Worm (Caenorhabditis elegans): ENCODE results near the gene unc-68.

Gene unc-68

DNA sequence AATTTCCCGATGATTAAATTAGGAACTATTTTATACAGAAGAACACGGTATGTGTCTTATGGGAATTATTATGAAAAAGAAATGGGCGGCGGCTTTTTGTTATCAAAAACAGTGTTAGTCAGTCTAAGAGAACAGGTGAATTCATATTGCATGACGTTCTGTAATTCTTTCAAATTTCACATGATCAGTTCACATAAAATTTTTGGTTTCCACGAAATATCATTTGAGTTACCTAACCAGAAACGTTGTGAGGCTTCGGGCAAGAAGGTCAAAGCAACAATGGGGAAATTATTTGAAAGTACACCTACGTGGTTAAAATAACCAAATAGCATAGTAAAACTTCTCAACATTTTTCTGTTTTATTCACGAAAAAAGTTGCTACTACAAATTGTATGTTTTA, 7.0 kb upstream of the unc-68 start, which contains the start of gene Y57E12B.10:
Gene Y57E12B.10 (minus strand): TSS at position 101 of the 400 bp plus-strand sequence.
- no peak for TF ChIP-seq flt-1 (GFP tag; IDR thresholded peaks at IDR 0.05)
- no peak for TF ChIP-seq ztf-23 (GFP tag; IDR thresholded peaks at IDR 0.05)
- no peak for TF ChIP-seq T22C8.4 (GFP tag; IDR thresholded peaks at IDR 0.05)
- TF ChIP-seq med-1 (GFP tag; optimal IDR thresholded peaks at IDR 0.05; ENCODE audit: insufficient read depth): no peak
- no peak for TF ChIP-seq klf-2 (GFP tag; conservative IDR thresholded peaks at IDR 0.05)
- no peak for TF ChIP-seq cog-1 (tag; optimal IDR thresholded peaks at IDR 0.05)
- no peak for TF ChIP-seq ztf-29 (GFP tag; IDR thresholded peaks at IDR 0.05)
- TF ChIP-seq tab-1 (GFP tag; IDR thresholded peaks at IDR 0.05): no peak
- no peak for TF ChIP-seq ref-1 (GFP tag; conservative IDR thresholded peaks at IDR 0.05)

DNA sequence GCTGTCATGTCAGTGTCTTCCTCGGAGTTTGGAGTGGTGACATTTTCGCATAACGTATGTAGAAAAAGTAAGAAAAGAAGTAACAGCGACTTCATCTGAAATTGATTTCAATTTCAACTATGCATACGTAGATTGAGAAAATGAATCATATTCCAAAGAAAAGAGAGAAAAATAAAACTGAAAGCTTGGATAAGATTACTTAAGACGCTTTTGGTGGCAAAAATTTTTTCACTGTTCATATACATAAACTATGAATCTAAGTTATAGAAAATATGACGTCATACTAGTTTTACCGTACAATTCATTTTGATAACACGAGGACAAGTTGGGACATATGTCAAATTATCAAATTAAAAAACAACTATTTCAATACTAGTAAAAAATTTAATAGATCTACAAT, 5.4 kb upstream of the unc-68 start, which contains the start of gene lipl-6:
Gene lipl-6 (minus strand): TSS at position 101 of the 400 bp plus-strand sequence.
- TF ChIP-seq tab-1 (GFP tag; IDR thresholded peaks at IDR 0.05) (no peak), ztf-29 (GFP tag; IDR thresholded peaks at IDR 0.05) (no peak), klf-2 (GFP tag; conservative IDR thresholded peaks at IDR 0.05) (no peak), ref-1 (GFP tag; conservative IDR thresholded peaks at IDR 0.05) (no peak), T22C8.4 (GFP tag; IDR thresholded peaks at IDR 0.05) (no peak), cog-1 (tag; optimal IDR thresholded peaks at IDR 0.05) (no peak), flt-1 (GFP tag; IDR thresholded peaks at IDR 0.05) (no peak), ztf-23 (GFP tag; IDR thresholded peaks at IDR 0.05) (no peak)

- no peak for TF ChIP-seq klf-2 (GFP tag; conservative IDR thresholded peaks at IDR 0.05)
- no peak for TF ChIP-seq T22C8.4 (GFP tag; IDR thresholded peaks at IDR 0.05)
- TF ChIP-seq ref-1 (GFP tag; conservative IDR thresholded peaks at IDR 0.05): no peak
- no peak for TF ChIP-seq cog-1 (tag; optimal IDR thresholded peaks at IDR 0.05)
- TF ChIP-seq ztf-23 (GFP tag; IDR thresholded peaks at IDR 0.05): no peak
- no peak for TF ChIP-seq med-1 (GFP tag; optimal IDR thresholded peaks at IDR 0.05; ENCODE audit: insufficient read depth)
Measured at ce11 chrV:6930284-6930683, 1.4 kb upstream of the unc-68 start.

- no peak for TF ChIP-seq flt-1 (GFP tag; IDR thresholded peaks at IDR 0.05)
- no peak for TF ChIP-seq klf-2 (GFP tag; conservative IDR thresholded peaks at IDR 0.05)
- TF ChIP-seq ztf-23 (GFP tag; IDR thresholded peaks at IDR 0.05): no peak
- TF ChIP-seq tab-1 (GFP tag; IDR thresholded peaks at IDR 0.05): no peak
- no peak for TF ChIP-seq cog-1 (tag; optimal IDR thresholded peaks at IDR 0.05)
- TF ChIP-seq med-1 (GFP tag; optimal IDR thresholded peaks at IDR 0.05; ENCODE audit: insufficient read depth): no peak
- no peak for TF ChIP-seq ref-1 (GFP tag; conservative IDR thresholded peaks at IDR 0.05)
- TF ChIP-seq ztf-29 (GFP tag; IDR thresholded peaks at IDR 0.05): no peak
Measured at ce11 chrV:6926633-6927032, 2.2 kb downstream of the unc-68 start.

ce11 chrV:6919251-6919650, 9.6 kb downstream of the unc-68 start:
- TF ChIP-seq T22C8.4 (GFP tag; IDR thresholded peaks at IDR 0.05) (no peak), ztf-29 (GFP tag; IDR thresholded peaks at IDR 0.05) (no peak), flt-1 (GFP tag; IDR thresholded peaks at IDR 0.05) (no peak), cog-1 (tag; optimal IDR thresholded peaks at IDR 0.05) (no peak), med-1 (GFP tag; optimal IDR thresholded peaks at IDR 0.05; ENCODE audit: insufficient read depth) (no peak)

DNA sequence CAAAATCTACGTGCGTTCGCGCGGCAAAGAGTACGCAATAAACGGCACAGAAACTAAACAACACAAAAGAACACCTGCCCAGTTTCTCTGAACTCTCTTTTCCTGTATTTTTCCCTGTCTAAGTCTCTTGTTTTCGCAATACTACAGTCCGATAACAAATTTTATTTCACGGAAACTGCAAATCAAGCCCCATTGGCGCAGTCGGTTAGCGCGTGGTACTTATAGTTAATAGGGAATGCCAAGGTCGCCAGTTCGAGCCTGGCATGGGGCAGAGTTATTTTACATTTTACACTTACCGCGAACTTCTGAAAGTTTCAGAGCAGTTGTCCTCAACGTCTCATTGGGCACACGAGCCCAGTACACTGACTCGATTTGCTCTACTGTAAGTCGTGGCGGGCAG, 11.6 kb downstream of the unc-68 start:
- TF ChIP-seq flt-1 (GFP tag; IDR thresholded peaks at IDR 0.05) (no peak), ref-1 (GFP tag; conservative IDR thresholded peaks at IDR 0.05) (no peak), med-1 (GFP tag; optimal IDR thresholded peaks at IDR 0.05; ENCODE audit: insufficient read depth) (no peak), klf-2 (GFP tag; conservative IDR thresholded peaks at IDR 0.05) (no peak), ztf-29 (GFP tag; IDR thresholded peaks at IDR 0.05) (no peak), T22C8.4 (GFP tag; IDR thresholded peaks at IDR 0.05) (no peak), tab-1 (GFP tag; IDR thresholded peaks at IDR 0.05) (no peak), cog-1 (tag; optimal IDR thresholded peaks at IDR 0.05) (no peak), ztf-23 (GFP tag; IDR thresholded peaks at IDR 0.05) (no peak)

ce11 chrV:6906435-6906834, 22.4 kb downstream of the unc-68 start:
- no peak for TF ChIP-seq ztf-23 (GFP tag; IDR thresholded peaks at IDR 0.05)

DNA sequence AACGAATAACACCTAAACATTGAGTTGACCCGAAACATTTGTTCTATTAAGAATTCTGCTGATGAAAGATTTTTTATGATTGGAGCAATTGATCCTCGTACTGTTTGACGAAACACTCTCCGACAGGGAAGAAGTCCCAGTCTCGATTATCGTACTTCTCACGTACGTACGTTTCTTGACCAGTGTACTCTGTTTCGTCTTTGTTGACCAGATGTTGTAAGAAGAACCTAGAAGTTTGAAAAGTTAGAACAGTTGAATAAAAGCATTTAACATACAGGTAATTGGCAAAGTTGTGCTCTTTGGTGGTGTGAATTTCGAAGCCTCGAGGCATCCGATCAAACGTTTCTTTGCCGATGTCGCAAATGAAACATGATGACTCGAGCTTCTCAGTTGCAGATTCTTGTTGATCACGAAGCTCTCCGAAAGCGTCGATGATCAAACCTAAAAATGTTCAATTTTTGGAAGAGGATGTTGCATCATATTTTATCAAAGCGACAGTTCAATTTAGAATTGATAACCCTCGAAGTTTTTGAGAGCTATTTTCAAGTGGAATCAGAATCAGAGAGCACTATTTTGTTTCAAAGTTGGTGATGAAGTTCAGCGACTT, 26.8 kb downstream of the unc-68 start:
- TF ChIP-seq cog-1 (tag; optimal IDR thresholded peaks at IDR 0.05): no peak
- TF ChIP-seq ztf-29 (GFP tag; IDR thresholded peaks at IDR 0.05): no peak
- no peak for TF ChIP-seq med-1 (GFP tag; optimal IDR thresholded peaks at IDR 0.05; ENCODE audit: insufficient read depth)
- no peak for TF ChIP-seq flt-1 (GFP tag; IDR thresholded peaks at IDR 0.05)
- TF ChIP-seq T22C8.4 (GFP tag; IDR thresholded peaks at IDR 0.05): no peak
- TF ChIP-seq tab-1 (GFP tag; IDR thresholded peaks at IDR 0.05): no peak
- TF ChIP-seq klf-2 (GFP tag; conservative IDR thresholded peaks at IDR 0.05): no peak
- TF ChIP-seq ztf-23 (GFP tag; IDR thresholded peaks at IDR 0.05): no peak
- TF ChIP-seq ref-1 (GFP tag; conservative IDR thresholded peaks at IDR 0.05): no peak

DNA sequence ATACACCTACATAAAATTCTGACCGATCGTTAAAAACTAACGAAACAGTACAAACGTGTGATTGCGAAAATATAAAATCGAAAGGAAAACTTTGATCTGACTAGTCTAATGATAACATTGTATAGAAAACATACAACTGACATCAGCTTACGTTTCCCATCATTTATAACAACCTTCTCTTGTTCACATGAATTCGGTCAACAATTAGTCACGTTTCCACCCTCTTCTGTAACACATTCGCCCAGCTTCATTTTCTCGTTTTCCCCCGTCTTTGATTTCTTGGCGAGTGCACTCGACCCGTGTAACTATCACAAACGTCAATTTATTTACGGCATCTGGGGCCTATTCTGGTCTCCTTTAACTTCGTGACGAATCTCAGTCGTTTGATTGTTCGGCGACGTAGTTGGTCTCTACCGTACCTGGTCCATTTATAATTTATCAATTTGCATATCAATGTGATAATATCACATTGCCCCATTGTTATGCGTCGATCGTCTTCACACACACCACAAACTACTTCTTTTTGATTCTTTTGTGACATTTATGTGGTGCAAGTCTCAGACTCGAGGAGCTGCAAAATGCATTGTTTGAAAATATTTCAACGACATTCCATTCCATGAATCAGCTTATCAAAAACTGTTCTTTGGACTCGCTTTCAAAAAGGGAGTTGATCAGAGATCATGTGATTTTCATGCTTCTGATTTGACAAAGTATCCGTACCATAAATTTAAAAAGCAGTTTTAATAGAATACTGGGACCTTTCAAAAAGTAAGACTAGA, 27.8 kb downstream of the unc-68 start:
- TF ChIP-seq ztf-29 (GFP tag; IDR thresholded peaks at IDR 0.05) (no peak), flt-1 (GFP tag; IDR thresholded peaks at IDR 0.05) (no peak), tab-1 (GFP tag; IDR thresholded peaks at IDR 0.05) (no peak), klf-2 (GFP tag; conservative IDR thresholded peaks at IDR 0.05) (no peak), ref-1 (GFP tag; conservative IDR thresholded peaks at IDR 0.05) (no peak), cog-1 (tag; optimal IDR thresholded peaks at IDR 0.05) (no peak), T22C8.4 (GFP tag; IDR thresholded peaks at IDR 0.05) (no peak), ztf-23 (GFP tag; IDR thresholded peaks at IDR 0.05) (no peak), med-1 (GFP tag; optimal IDR thresholded peaks at IDR 0.05; ENCODE audit: insufficient read depth) (no peak)

ce11 chrV:6900173-6900638, 28.6 kb downstream of the unc-68 start, which contains the start of gene odc-1:
odc-1 (minus strand) TSS chrV:6900223.
- TF ChIP-seq flt-1 (GFP tag; IDR thresholded peaks at IDR 0.05) (no peak), ztf-23 (GFP tag; IDR thresholded peaks at IDR 0.05) (no peak), cog-1 (tag; optimal IDR thresholded peaks at IDR 0.05) (no peak), tab-1 (GFP tag; IDR thresholded peaks at IDR 0.05) (no peak), klf-2 (GFP tag; conservative IDR thresholded peaks at IDR 0.05) (no peak), ztf-29 (GFP tag; IDR thresholded peaks at IDR 0.05) (no peak), ref-1 (GFP tag; conservative IDR thresholded peaks at IDR 0.05) (no peak)

All from whole organism, midembryonic.